Worm (Caenorhabditis elegans): Measurements from ENCODE around the gene tag-329.

- TF ChIP-seq lsy-2 (tag; optimal IDR thresholded peaks at IDR 0.05) (no peak), lin-39 (tag; optimal IDR thresholded peaks at IDR 0.05) (no peak), unc-39 (tag; optimal IDR thresholded peaks at IDR 0.05) (no peak), ama-1 (optimal IDR thresholded peaks at IDR 0.05) (no peak), blmp-1 (tag; optimal IDR thresholded peaks at IDR 0.05; ENCODE audit: insufficient read depth) (no peak), nhr-23 (tag; optimal IDR thresholded peaks at IDR 0.05) (no peak), snpc-4 (tag; optimal IDR thresholded peaks at IDR 0.05) (no peak), zag-1 (tag; optimal IDR thresholded peaks at IDR 0.05) (no peak), unc-62 (GFP tag; optimal IDR thresholded peaks at IDR 0.05) (no peak), egl-27 (tag; optimal IDR thresholded peaks at IDR 0.05) (no peak), dmd-4 (tag; optimal IDR thresholded peaks at IDR 0.05) (no peak)
These were observed at the start of gene tag-329 for ce11 chrV:9534621-9535020.

Data from whole organism, L2 larva.